Fruit fly (Drosophila melanogaster): ENCODE results near the gene Osi2.

Gene Osi2

dm6 chr3R:6226156-6226555 lies 17.0 kb downstream of the Osi2 start:
- TF ChIP-seq CG17801 (GFP tag; optimal IDR thresholded peaks at IDR 0.05; ENCODE audit: partially characterized antibody): no peak

- TF ChIP-seq CG17801 (GFP tag; optimal IDR thresholded peaks at IDR 0.05; ENCODE audit: partially characterized antibody): no peak
Observed at dm6 chr3R:6226997-6227562, 17.9 kb downstream of the Osi2 start, which contains the start of gene Osi5. TSS of gene Osi5 (plus strand) at chr3R:6227512.

dm6 chr3R:6229055-6229841 lies 20.1 kb downstream of the Osi2 start:
- TF ChIP-seq CG17801 (GFP tag; optimal IDR thresholded peaks at IDR 0.05; ENCODE audit: partially characterized antibody): no peak

dm6 chr3R:6230298-6230697 lies 21.1 kb downstream of the Osi2 start:
- TF ChIP-seq CG17801 (GFP tag; optimal IDR thresholded peaks at IDR 0.05; ENCODE audit: partially characterized antibody): no peak

- TF ChIP-seq CG17801 (GFP tag; optimal IDR thresholded peaks at IDR 0.05; ENCODE audit: partially characterized antibody): no peak
Observed at dm6 chr3R:6231391-6231790, 22.2 kb downstream of the Osi2 start.

- TF ChIP-seq CG17801 (GFP tag; optimal IDR thresholded peaks at IDR 0.05; ENCODE audit: partially characterized antibody): no peak
Observed at dm6 chr3R:6233104-6233503, 23.9 kb downstream of the Osi2 start.

- TF ChIP-seq CG17801 (GFP tag; optimal IDR thresholded peaks at IDR 0.05; ENCODE audit: partially characterized antibody): no peak
Observed at dm6 chr3R:6234189-6234758, 25.1 kb downstream of the Osi2 start, which contains the start of gene Osi6. TSS of gene Osi6 (plus strand) at chr3R:6234708.

- no peak for TF ChIP-seq CG17801 (GFP tag; optimal IDR thresholded peaks at IDR 0.05; ENCODE audit: partially characterized antibody)
Observed at dm6 chr3R:6238977-6239376, 29.8 kb downstream of the Osi2 start.

dm6 chr3R:6240263-6240662 lies 31.1 kb downstream of the Osi2 start:
- no peak for TF ChIP-seq CG17801 (GFP tag; optimal IDR thresholded peaks at IDR 0.05; ENCODE audit: partially characterized antibody)

- TF ChIP-seq CG17801 (GFP tag; optimal IDR thresholded peaks at IDR 0.05; ENCODE audit: partially characterized antibody): no peak
Observed at dm6 chr3R:6241289-6241688, 32.1 kb downstream of the Osi2 start.

- no peak for TF ChIP-seq CG17801 (GFP tag; optimal IDR thresholded peaks at IDR 0.05; ENCODE audit: partially characterized antibody)
Observed at dm6 chr3R:6244035-6244434, 34.9 kb downstream of the Osi2 start.

dm6 chr3R:6244986-6245385 lies 35.8 kb downstream of the Osi2 start:
- no peak for TF ChIP-seq CG17801 (GFP tag; optimal IDR thresholded peaks at IDR 0.05; ENCODE audit: partially characterized antibody)

- TF ChIP-seq CG17801 (GFP tag; optimal IDR thresholded peaks at IDR 0.05; ENCODE audit: partially characterized antibody): no peak
Observed at dm6 chr3R:6248694-6249093, 39.5 kb downstream of the Osi2 start, which contains the start of gene Osi7. TSS of gene Osi7 (plus strand) at chr3R:6248994.

dm6 chr3R:6252809-6253208 lies 43.6 kb downstream of the Osi2 start:
- no peak for TF ChIP-seq CG17801 (GFP tag; optimal IDR thresholded peaks at IDR 0.05; ENCODE audit: partially characterized antibody)

dm6 chr3R:6254438-6254837 lies 45.3 kb downstream of the Osi2 start:
- no peak for TF ChIP-seq CG17801 (GFP tag; optimal IDR thresholded peaks at IDR 0.05; ENCODE audit: partially characterized antibody)

dm6 chr3R:6254875-6255274 lies 45.7 kb downstream of the Osi2 start, which contains the start of gene Osi8:
TSS of gene Osi8 (plus strand) at chr3R:6255175.
- no peak for TF ChIP-seq CG17801 (GFP tag; optimal IDR thresholded peaks at IDR 0.05; ENCODE audit: partially characterized antibody)

Measured in ovary, adult (tissue).